Worm (Caenorhabditis elegans) whole organism, young adult: ENCODE data around the gene srh-293.

Source experiments
- B0019.2 ChIP-seq: fragments of 200-800 bp; sonication (Bioruptor generic); conservative IDR thresholded peaks from 2 replicates; pipeline ENCODE4 v1.3.6; 2022; ENCODE audit warnings: missing genetic modification reagents, missing genetic modification characterization, missing compliant biosample characterization
- C06A6.2 ChIP-seq: fragments of 200-800 bp; sonication (Bioruptor generic); conservative IDR thresholded peaks from 2 replicates; pipeline ENCODE4 v1.3.6; 2022; ENCODE audit warnings: missing genetic modification characterization, missing compliant biosample characterization
- F22D6.2 ChIP-seq: sonication (generic microtip); optimal IDR thresholded peaks from 2 replicates; lab custom pipeline; 2016; ENCODE audit warnings: mild to moderate bottlenecking, missing genetic modification characterization, missing compliant biosample characterization
- F55B11.4 ChIP-seq: sonication (generic microtip); optimal IDR thresholded peaks from 2 replicates; lab custom pipeline; 2016; ENCODE audit warnings: missing compliant biosample characterization, missing genetic modification characterization, borderline replicate concordance; ENCODE audit not compliant: insufficient read depth
- F57A8.1 ChIP-seq: fragments of 200-800 bp; sonication (Bioruptor generic); optimal IDR thresholded peaks from 2 replicates; lab custom pipeline; 2018; ENCODE audit warnings: mild to moderate bottlenecking, missing genetic modification characterization, moderate library complexity, missing compliant biosample characterization
- F57C9.4 ChIP-seq: sonication (generic microtip); optimal IDR thresholded peaks from 2 replicates; lab custom pipeline; 2017; ENCODE audit warnings: mild to moderate bottlenecking, missing genetic modification characterization, missing compliant biosample characterization
- K12H6.12 ChIP-seq: fragments of 200-800 bp; sonication (Bioruptor generic); optimal IDR thresholded peaks from 2 replicates; lab custom pipeline; 2018; ENCODE audit warnings: mild to moderate bottlenecking, missing genetic modification characterization, missing compliant biosample characterization
- Y56A3A.18 ChIP-seq: fragments of 200-800 bp; sonication (Bioruptor generic); IDR thresholded peaks from 2 replicates; pipeline ENCODE4 v1.3.6; 2022; ENCODE audit warnings: missing genetic modification reagents, missing genetic modification characterization, missing compliant biosample characterization
- ZK185.1 ChIP-seq: sonication (generic microtip); optimal IDR thresholded peaks from 2 replicates; lab custom pipeline; 2016; ENCODE audit warnings: mild to moderate bottlenecking, missing genetic modification characterization, missing compliant biosample characterization; ENCODE audit not compliant: poor library complexity, severe bottlenecking
- akir-1 ChIP-seq: fragments of 200-800 bp; sonication (Bioruptor generic); optimal IDR thresholded peaks from 2 replicates; lab custom pipeline; 2018; ENCODE audit warnings: mild to moderate bottlenecking, missing genetic modification characterization, moderate library complexity, missing compliant biosample characterization
- athp-1 ChIP-seq: sonication (generic microtip); optimal IDR thresholded peaks from 2 replicates; lab custom pipeline; 2017; ENCODE audit warnings: mild to moderate bottlenecking, missing genetic modification characterization, missing compliant biosample characterization
- attf-5 ChIP-seq: fragments of 200-800 bp; sonication (Bioruptor generic); optimal IDR thresholded peaks from 2 replicates; lab custom pipeline; 2018; ENCODE audit warnings: mild to moderate bottlenecking, missing genetic modification characterization, missing compliant biosample characterization
- attf-6 ChIP-seq: fragments of 200-800 bp; sonication (Bioruptor generic); IDR thresholded peaks from 2 replicates; pipeline ENCODE4 v1.3.6; 2022; ENCODE audit warnings: missing genetic modification reagents, missing genetic modification characterization, missing compliant biosample characterization
- bed-1 ChIP-seq: fragments of 200-800 bp; sonication (Bioruptor generic); IDR thresholded peaks from 2 replicates; pipeline ENCODE4 v1.3.6; 2022; ENCODE audit warnings: missing genetic modification reagents, missing genetic modification characterization, missing compliant biosample characterization
- cebp-1 ChIP-seq, 2 experiments: fragments of 200-800 bp in 1 of 2; sonication (Bioruptor generic) in 1 of 2; sonication (generic microtip) in 1 of 2; IDR thresholded peaks in 1 of 2; optimal IDR thresholded peaks in 1 of 2; 2 replicates each; pipeline versions ENCODE4 v1.3.6 to Lab custom; 2017 to 2022; ENCODE audit warnings: missing compliant biosample characterization in 2 of 2, missing genetic modification characterization in 2 of 2, mild to moderate bottlenecking in 1 of 2, missing genetic modification reagents in 1 of 2, moderate library complexity in 1 of 2
- cebp-2 ChIP-seq: fragments of 200-800 bp; sonication (Bioruptor generic); IDR thresholded peaks from 2 replicates; pipeline ENCODE4 v1.3.6; 2022; ENCODE audit warnings: missing genetic modification characterization, missing compliant biosample characterization
- ceh-91 ChIP-seq: fragments of 200-800 bp; sonication (Bioruptor generic); IDR thresholded peaks from 2 replicates; pipeline ENCODE4 v1.3.6; 2022; ENCODE audit warnings: missing genetic modification reagents, missing genetic modification characterization, missing compliant biosample characterization
- egl-18 ChIP-seq: fragments of 200-800 bp; sonication (Bioruptor generic); IDR thresholded peaks from 2 replicates; pipeline ENCODE4 v1.3.6; 2022; ENCODE audit warnings: missing genetic modification reagents, missing genetic modification characterization, missing compliant biosample characterization
- ets-4 ChIP-seq: fragments of 200-800 bp; sonication (Bioruptor generic); optimal IDR thresholded peaks from 2 replicates; lab custom pipeline; 2018; ENCODE audit warnings: mild to moderate bottlenecking, missing genetic modification characterization, missing compliant biosample characterization
- hmg-20 ChIP-seq: fragments of 200-800 bp; sonication (Bioruptor generic); IDR thresholded peaks from 2 replicates; pipeline ENCODE4 v1.3.6; 2022; ENCODE audit warnings: missing genetic modification reagents, missing genetic modification characterization, missing compliant biosample characterization
- let-526 ChIP-seq: fragments of 200-800 bp; sonication (Bioruptor generic); IDR thresholded peaks from 2 replicates; pipeline ENCODE4 v1.3.6; 2022; ENCODE audit warnings: missing genetic modification reagents, missing genetic modification characterization, missing compliant biosample characterization
- lin-26 ChIP-seq: fragments of 200-800 bp; sonication (Bioruptor generic); IDR thresholded peaks from 2 replicates; pipeline ENCODE4 v1.3.6; 2022; ENCODE audit warnings: missing genetic modification reagents, missing genetic modification characterization, missing compliant biosample characterization
- lin-54 ChIP-seq: fragments of 200-800 bp; sonication (Bioruptor generic); optimal IDR thresholded peaks from 2 replicates; lab custom pipeline; 2018; ENCODE audit warnings: mild to moderate bottlenecking, missing genetic modification characterization, missing compliant biosample characterization
- lir-1 ChIP-seq: fragments of 200-800 bp; sonication (Bioruptor generic); conservative IDR thresholded peaks from 2 replicates; pipeline ENCODE4 v1.3.6; 2022; ENCODE audit warnings: missing genetic modification reagents, missing genetic modification characterization, missing compliant biosample characterization
- nfyb-1 ChIP-seq: fragments of 200-800 bp; sonication (Bioruptor generic); IDR thresholded peaks from 2 replicates; pipeline ENCODE4 v1.3.6; 2022; ENCODE audit warnings: missing genetic modification reagents, missing genetic modification characterization, missing compliant biosample characterization
- nhr-179 ChIP-seq: sonication (generic microtip); optimal IDR thresholded peaks from 2 replicates; lab custom pipeline; 2016; ENCODE audit warnings: mild to moderate bottlenecking, missing genetic modification characterization, missing compliant biosample characterization
- nhr-80 ChIP-seq: sonication (generic microtip); optimal IDR thresholded peaks from 2 replicates; lab custom pipeline; 2016; ENCODE audit warnings: missing genetic modification characterization, missing compliant biosample characterization
- snpc-1.1 ChIP-seq: sonication (generic microtip); optimal IDR thresholded peaks from 2 replicates; lab custom pipeline; 2017; ENCODE audit warnings: missing genetic modification characterization, mild to moderate bottlenecking, missing compliant biosample characterization, antibody characterized with exemption, moderate library complexity, missing genotype, missing genetic modification reagents; ENCODE audit not compliant: insufficient read depth
- snpc-1.3 ChIP-seq: sonication (generic microtip); optimal IDR thresholded peaks from 2 replicates; lab custom pipeline; 2017; ENCODE audit warnings: missing genetic modification characterization, mild to moderate bottlenecking, missing compliant biosample characterization, antibody characterized with exemption, moderate library complexity, missing genotype, missing genetic modification reagents; ENCODE audit not compliant: insufficient read depth
- snpc-3.4 ChIP-seq: sonication (generic microtip); optimal IDR thresholded peaks from 2 replicates; lab custom pipeline; 2017; ENCODE audit warnings: missing genetic modification characterization, mild to moderate bottlenecking, missing compliant biosample characterization, antibody characterized with exemption, moderate library complexity, missing genotype, missing genetic modification reagents
- tbx-9 ChIP-seq: sonication (generic microtip); optimal IDR thresholded peaks from 2 replicates; lab custom pipeline; 2016; ENCODE audit warnings: borderline replicate concordance, missing genetic modification characterization, inconsistent platforms, missing compliant biosample characterization
- xnd-1 ChIP-seq: sonication (generic microtip); optimal IDR thresholded peaks from 2 replicates; lab custom pipeline; 2016; ENCODE audit warnings: missing genotype, missing genetic modification reagents, missing genetic modification characterization, missing compliant biosample characterization
- ztf-22 ChIP-seq: fragments of 200-800 bp; sonication (Bioruptor generic); optimal IDR thresholded peaks from 2 replicates; lab custom pipeline; 2018; ENCODE audit warnings: mild to moderate bottlenecking, missing genetic modification characterization, moderate library complexity, missing compliant biosample characterization
- ztf-26 ChIP-seq: sonication (generic microtip); optimal IDR thresholded peaks from 2 replicates; lab custom pipeline; 2017; ENCODE audit warnings: missing genetic modification characterization, missing compliant biosample characterization
- ztf-3 ChIP-seq: fragments of 200-800 bp; sonication (Bioruptor generic); optimal IDR thresholded peaks from 2 replicates; lab custom pipeline; 2018; ENCODE audit warnings: mild to moderate bottlenecking, missing genetic modification characterization, missing compliant biosample characterization

Gene srh-293

ce11 chrV:15890115-15890514 is 24.2 kb downstream of the srh-293 start:
- TF ChIP-seq nhr-80 (tag; lab: Kevin White, UChicago) (peak; percentile 31), cebp-1 (GFP tag; IDR thresholded peaks at IDR 0.05; lab: Robert Waterston, UW) (no peak), cebp-1 (tag; optimal IDR thresholded peaks at IDR 0.05; lab: Kevin White, UChicago) (peak; percentile 28), cebp-2 (no peak), ZK185.1 (tag; lab: Kevin White, UChicago) (no peak)

DNA sequence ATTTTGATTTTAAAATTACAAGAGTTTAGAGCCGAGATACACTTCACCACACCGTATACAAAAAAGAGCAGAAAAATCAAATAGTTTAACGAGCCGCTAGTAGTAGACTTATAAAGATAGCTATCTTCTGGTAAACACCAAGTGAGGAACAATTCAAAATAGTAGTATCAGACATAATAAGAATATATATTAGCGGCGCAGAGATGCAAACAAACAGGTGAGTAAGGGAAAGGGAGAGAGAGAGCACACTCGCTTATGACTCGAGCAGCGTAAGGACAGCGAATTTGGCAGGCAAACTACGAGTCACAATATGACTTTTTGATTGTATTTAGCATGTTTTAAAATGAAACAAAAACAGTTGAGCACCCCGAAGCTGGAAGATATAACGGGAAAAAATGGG is 25.3 kb downstream of the srh-293 start:
- peak; percentile 74 for TF ChIP-seq nhr-80 (tag; lab: Kevin White, UChicago)
- TF ChIP-seq athp-1 (tag; lab: Kevin White, UChicago), result no peak
- TF ChIP-seq F22D6.2 (tag; lab: Kevin White, UChicago), result no peak
- no peak for TF ChIP-seq F55B11.4 (tag; lab: Kevin White, UChicago)

- TF ChIP-seq bed-1 (GFP tag; lab: Robert Waterston, UW) (no peak), attf-5 (GFP tag; lab: Kevin White, UChicago) (no peak), snpc-1.1 (tag; lab: Kevin White, UChicago) (no peak), egl-18 (no peak), let-526 (GFP tag; lab: Robert Waterston, UW) (no peak), F57C9.4 (tag; lab: Kevin White, UChicago) (no peak), hmg-20 (GFP tag; lab: Robert Waterston, UW) (no peak), B0019.2 (GFP tag; lab: Robert Waterston, UW) (no peak), lir-1 (GFP tag; lab: Robert Waterston, UW) (no peak), C06A6.2 (no peak), K12H6.12 (tag; lab: Kevin White, UChicago) (no peak), xnd-1 (tag; lab: Kevin White, UChicago) (no peak), lin-54 (GFP tag; lab: Kevin White, UChicago) (no peak)
These were observed 25.8 kb downstream of the srh-293 start, which contains the start of gene T06C12.12 for ce11 chrV:15891761-15892160. Gene T06C12.12 (plus strand): TSS chrV:15892061.

- TF ChIP-seq ceh-91 (GFP tag; lab: Robert Waterston, UW), result no peak
- TF ChIP-seq ztf-3 (GFP tag; lab: Kevin White, UChicago), result no peak
- no peak for TF ChIP-seq lin-26 (GFP tag; lab: Robert Waterston, UW)
- no peak for TF ChIP-seq snpc-3.4 (tag; lab: Kevin White, UChicago)
- no peak for TF ChIP-seq nfyb-1 (GFP tag; lab: Robert Waterston, UW)
- no peak for TF ChIP-seq attf-6 (GFP tag; lab: Robert Waterston, UW)
- TF ChIP-seq Y56A3A.18 (GFP tag; lab: Robert Waterston, UW), result no peak
These were observed 26.8 kb downstream of the srh-293 start, which contains the start of gene T06C12.11 for ce11 chrV:15892696-15893095. Gene T06C12.11 (plus strand): TSS chrV:15892996.

DNA sequence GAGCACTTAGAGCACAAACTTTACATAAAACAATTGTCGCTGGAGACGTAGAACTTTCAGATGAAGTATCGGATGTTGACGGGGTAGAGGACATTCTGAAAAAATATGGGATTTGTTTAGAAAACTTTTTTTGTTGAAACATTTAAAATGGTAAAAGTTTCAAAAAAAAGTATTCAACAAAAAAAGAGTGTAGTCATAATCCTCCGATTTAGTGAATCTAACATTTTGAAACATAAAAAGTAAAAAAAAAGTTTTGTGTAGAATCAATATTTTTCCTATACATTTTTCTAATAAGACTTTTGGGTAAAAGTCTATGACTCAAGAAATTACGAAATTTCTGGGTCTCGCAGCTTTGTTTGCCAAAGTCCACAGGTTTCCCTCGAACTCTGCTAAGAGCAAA is 30.7 kb downstream of the srh-293 start, which contains the start of gene nhr-213:
Gene nhr-213, minus strand, starts transcription at position 101 of the 400 bp plus-strand sequence.
- TF ChIP-seq ets-4 (GFP tag; lab: Kevin White, UChicago) (no peak), F57A8.1 (GFP tag; lab: Kevin White, UChicago) (no peak)

- TF ChIP-seq ztf-22 (GFP tag; lab: Kevin White, UChicago) (no peak), C06A6.2 (no peak), snpc-1.1 (tag; lab: Kevin White, UChicago) (no peak), nhr-179 (no peak), ztf-26 (no peak), athp-1 (tag; lab: Kevin White, UChicago) (no peak), akir-1 (GFP tag; lab: Kevin White, UChicago) (no peak), snpc-1.3 (tag; lab: Kevin White, UChicago) (no peak), nfyb-1 (GFP tag; lab: Robert Waterston, UW) (no peak), K12H6.12 (tag; lab: Kevin White, UChicago) (no peak), tbx-9 (tag; lab: Kevin White, UChicago) (no peak)
These were observed 31.8 kb downstream of the srh-293 start, which contains the start of gene str-60 for ce11 chrV:15897696-15898095. Gene str-60 (plus strand): TSS chrV:15897996.
